Worm (Caenorhabditis elegans) whole organism, L4/young adult: Measurements from ENCODE around the gene ZK563.2.

Experiments used
- W03F9.2 ChIP-seq: fragments of 150-350 bp; optimal IDR thresholded peaks from 2 replicates; lab custom pipeline; 2014; ENCODE audit warnings: missing biosample characterization, missing genetic modification characterization
- dao-5 ChIP-seq: sonication (generic microtip); optimal IDR thresholded peaks from 2 replicates; lab custom pipeline; 2016; ENCODE audit warnings: missing genotype, missing genetic modification characterization, moderate library complexity, missing compliant biosample characterization
- him-1 ChIP-seq: sonication (generic microtip); optimal IDR thresholded peaks from 2 replicates; lab custom pipeline; 2016; ENCODE audit warnings: missing genotype, missing genetic modification reagents, missing genetic modification characterization, missing compliant biosample characterization

DNA sequence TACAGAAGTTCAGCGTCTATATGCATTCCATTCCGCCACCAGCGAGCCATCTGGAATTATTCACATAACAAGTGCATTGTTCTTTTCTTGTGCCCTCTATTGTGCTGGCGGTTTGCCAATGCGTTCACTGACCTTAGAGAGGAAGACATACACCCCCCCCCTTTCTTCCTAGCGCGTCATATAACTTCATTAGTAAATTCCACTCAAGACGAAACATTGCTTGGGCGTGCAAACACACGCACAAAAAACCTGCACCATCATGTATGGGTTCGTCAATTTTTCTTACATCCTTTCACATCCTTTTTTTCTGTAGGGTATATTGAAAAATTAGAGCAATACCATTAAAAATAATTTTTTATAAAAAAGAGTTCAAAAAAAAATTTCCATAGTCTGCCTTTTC is 17.2 kb upstream of the ZK563.2 start, which contains the start of gene ZK816.1:
- no peak for TF ChIP-seq him-1 (tag; lab: Kevin White, UChicago)
- TF ChIP-seq dao-5 (tag; lab: Kevin White, UChicago) = no peak
- TF ChIP-seq W03F9.2 = no peak
